Worm (Caenorhabditis elegans): ENCODE measurements around the gene cubn-1.

DNA sequence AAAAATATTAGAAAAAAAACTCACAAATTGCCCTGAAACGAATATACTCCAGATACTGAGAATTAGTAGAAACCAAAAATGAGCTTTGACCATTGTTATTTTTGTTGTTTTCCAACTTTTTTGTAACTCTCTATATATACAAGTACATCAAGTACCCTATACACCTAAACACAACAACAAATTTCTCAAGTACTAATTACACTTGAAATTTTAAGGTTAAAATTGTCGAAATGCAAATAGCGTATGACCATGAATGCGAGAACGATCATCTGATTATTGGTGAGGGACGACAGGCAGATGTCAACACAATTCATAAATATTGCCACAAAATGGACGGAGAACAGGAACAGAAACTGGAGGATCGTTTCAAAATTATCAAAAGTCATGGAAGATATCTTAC, 13.2 kb downstream of the cubn-1 start, which contains the start of gene F56H9.9:
- TF ChIP-seq nhr-28 (tag; optimal IDR thresholded peaks at IDR 0.05) (no peak), pha-4 (tag; optimal IDR thresholded peaks at IDR 0.05) (no peak), ama-1 (optimal IDR thresholded peaks at IDR 0.05) (no peak), nhr-12 (tag; optimal IDR thresholded peaks at IDR 0.05) (no peak), lin-39 (tag; optimal IDR thresholded peaks at IDR 0.05) (no peak), nhr-237 (tag; optimal IDR thresholded peaks at IDR 0.05) (no peak), elt-2 (tag; optimal IDR thresholded peaks at IDR 0.05) (no peak), fkh-10 (GFP tag; optimal IDR thresholded peaks at IDR 0.05) (no peak), snpc-4 (tag; optimal IDR thresholded peaks at IDR 0.05) (no peak), nhr-67 (tag; optimal IDR thresholded peaks at IDR 0.05) (no peak), jun-1 (tag; optimal IDR thresholded peaks at IDR 0.05) (no peak), pqm-1 (tag; optimal IDR thresholded peaks at IDR 0.05) (no peak), R02D3.7 (tag; optimal IDR thresholded peaks at IDR 0.05) (no peak), fos-1 (tag; optimal IDR thresholded peaks at IDR 0.05) (no peak)
